Fruit fly (Drosophila melanogaster): Measurements from ENCODE around the gene CG32568.

DNA sequence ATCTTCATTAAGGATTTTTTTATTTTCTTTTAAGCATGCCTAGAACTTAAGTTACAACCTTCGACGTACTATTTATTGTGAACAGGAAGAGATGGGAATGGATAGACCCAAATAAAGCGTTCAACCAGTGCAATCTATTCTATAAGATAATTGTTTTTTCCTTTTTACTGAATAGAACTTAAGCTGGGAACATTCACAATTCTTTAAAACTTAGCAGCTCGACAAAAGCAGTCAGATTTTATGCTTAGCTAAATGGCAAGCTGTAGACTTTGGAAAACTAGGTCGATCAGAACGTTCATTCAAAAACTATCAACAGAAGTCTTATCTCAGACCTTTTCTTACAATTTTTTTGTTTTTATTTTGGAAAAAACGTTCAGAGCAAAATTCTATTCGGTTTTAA lies 29.7 kb upstream of the CG32568 start, which contains the start of gene CG13008:
- TF ChIP-seq CTCF (optimal IDR thresholded peaks at IDR 0.05) (no peak), CG8478 (optimal IDR thresholded peaks at IDR 0.05) (no peak)

All from S2 (cell line).